Fruit fly (Drosophila melanogaster): ENCODE results near the gene nerfin-1.

dm6 chr3L:876656-877055 is 32.3 kb upstream of the nerfin-1 start:
- TF ChIP-seq CG14014 (GFP tag; IDR thresholded peaks at IDR 0.05) (no peak), psq (GFP tag; optimal IDR thresholded peaks at IDR 0.05) (no peak), CG15514 (GFP tag; optimal IDR thresholded peaks at IDR 0.05) (no peak), CG4707 (GFP tag; optimal IDR thresholded peaks at IDR 0.05) (no peak), Six4 (GFP tag; optimal IDR thresholded peaks at IDR 0.05) (no peak), NC2α (GFP tag; optimal IDR thresholded peaks at IDR 0.05) (no peak), wek (GFP tag; optimal IDR thresholded peaks at IDR 0.05) (no peak), D (optimal IDR thresholded peaks at IDR 0.05) (no peak), D (GFP tag; optimal IDR thresholded peaks at IDR 0.05) (no peak), toy (GFP tag; IDR thresholded peaks at IDR 0.05) (no peak), chn (GFP tag; optimal IDR thresholded peaks at IDR 0.05) (no peak), Hr78 (GFP tag; optimal IDR thresholded peaks at IDR 0.05) (no peak), nerfin-1 (tag; optimal IDR thresholded peaks at IDR 0.05) (no peak), CG8388 (GFP tag; optimal IDR thresholded peaks at IDR 0.05) (no peak)

Measured in whole organism, embryonic.